Worm (Caenorhabditis elegans) whole organism, mixed stage, embryonic: ENCODE data around the gene srd-40.

Source experiments
- flh-1 ChIP-seq: fragments of 200-800 bp; sonication (Bioruptor generic); optimal IDR thresholded peaks from 2 replicates; lab custom pipeline; 2018; ENCODE audit warnings: mild to moderate bottlenecking, missing genetic modification characterization, moderate library complexity, missing compliant biosample characterization
- lin-13 ChIP-seq: fragments of 150-350 bp; optimal IDR thresholded peaks from 2 replicates; lab custom pipeline; 2014; ENCODE audit warnings: missing biosample characterization, missing genetic modification characterization
- lsy-2 ChIP-seq: fragments of 150-350 bp; optimal IDR thresholded peaks from 2 replicates; lab custom pipeline; 2014; ENCODE audit warnings: missing biosample characterization, missing genetic modification characterization
- mab-5 ChIP-seq: fragments of 150-350 bp; optimal IDR thresholded peaks from 2 replicates; lab custom pipeline; 2014; ENCODE audit warnings: missing biosample characterization, missing genetic modification characterization
- mls-2 ChIP-seq: sonication (generic microtip); optimal IDR thresholded peaks from 2 replicates; lab custom pipeline; 2016; ENCODE audit warnings: mild to moderate bottlenecking, missing genetic modification characterization, moderate library complexity, missing compliant biosample characterization
- nhr-237 ChIP-seq: fragments of 150-350 bp; optimal IDR thresholded peaks from 2 replicates; lab custom pipeline; 2014; ENCODE audit warnings: missing biosample characterization, missing genetic modification characterization
- pha-4 ChIP-seq: fragments of 150-350 bp; optimal IDR thresholded peaks from 2 replicates; lab custom pipeline; 2018; ENCODE audit warnings: missing biosample characterization, missing genetic modification reagents, missing genetic modification characterization
- snpc-4 ChIP-seq: fragments of 150-350 bp; optimal IDR thresholded peaks from 2 replicates; lab custom pipeline; 2014; ENCODE audit warnings: missing biosample characterization, missing genetic modification characterization
- unc-62 ChIP-seq: fragments of 150-350 bp; optimal IDR thresholded peaks from 2 replicates; lab custom pipeline; 2014; ENCODE audit warnings: missing biosample characterization, missing genetic modification reagents, missing genetic modification characterization

DNA sequence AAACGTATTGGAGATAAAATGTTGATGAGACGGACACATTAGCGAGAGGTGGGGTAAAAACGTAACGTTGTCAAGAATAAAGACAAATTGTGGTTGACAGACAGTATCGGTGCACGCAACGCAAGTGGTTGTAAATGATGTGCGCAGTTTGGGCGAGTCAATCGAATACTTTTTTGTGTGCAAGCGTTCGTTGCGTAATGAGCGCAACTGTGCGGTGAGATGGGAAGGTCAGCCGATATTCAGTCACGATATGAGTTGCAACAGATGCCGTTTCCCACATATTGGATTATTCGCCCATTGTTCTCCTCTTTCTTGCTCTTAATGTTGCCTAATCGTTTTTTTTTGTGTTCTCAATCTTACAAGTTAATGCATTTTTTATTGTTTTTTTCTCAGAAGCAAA, 2.8 kb upstream of the srd-40 start, which contains the start of gene ceh-40:
- TF ChIP-seq flh-1, result no peak
- TF ChIP-seq lin-13 (tag; lab: Kevin White, UChicago), result no peak
- no peak for TF ChIP-seq lsy-2 (tag; lab: Kevin White, UChicago)
- TF ChIP-seq pha-4, result no peak
- TF ChIP-seq unc-62 (GFP tag; lab: Kevin White, UChicago), result peak; percentile 51
- TF ChIP-seq mls-2, result no peak
- no peak for TF ChIP-seq mab-5 (tag; lab: Kevin White, UChicago)
- TF ChIP-seq snpc-4 (tag; lab: Kevin White, UChicago), result no peak
- TF ChIP-seq nhr-237 (tag; lab: Kevin White, UChicago), result no peak
